Worm (Caenorhabditis elegans) whole organism, midembryonic: ENCODE data around the gene abf-4.

Experiments
- klf-2 ChIP-seq: fragments of 200-800 bp; sonication (Bioruptor generic); conservative IDR thresholded peaks from 2 replicates; pipeline ENCODE4 v1.3.6; 2022; ENCODE audit warnings: missing genetic modification reagents, missing genetic modification characterization, missing compliant biosample characterization
- med-1 ChIP-seq: sonication (generic microtip); optimal IDR thresholded peaks from 2 replicates; lab custom pipeline; 2017; ENCODE audit warnings: missing genetic modification characterization, mild to moderate bottlenecking, missing compliant biosample characterization, antibody characterized with exemption, missing genetic modification reagents; ENCODE audit not compliant: insufficient read depth
- ref-1 ChIP-seq: fragments of 200-800 bp; sonication (Bioruptor generic); conservative IDR thresholded peaks from 2 replicates; pipeline ENCODE4 v1.3.6; 2022; ENCODE audit warnings: missing genetic modification reagents, missing genetic modification characterization, missing compliant biosample characterization
- tab-1 ChIP-seq: fragments of 200-800 bp; sonication (Bioruptor generic); IDR thresholded peaks from 2 replicates; pipeline ENCODE4 v1.3.6; 2022; ENCODE audit warnings: missing genetic modification characterization, missing compliant biosample characterization

ce11 chrV:20517005-20517404 lies 41.2 kb downstream of the abf-4 start:
- TF ChIP-seq med-1 = no peak
- no peak for TF ChIP-seq ref-1 (GFP tag; lab: Robert Waterston, UW)
- TF ChIP-seq klf-2 (GFP tag; lab: Robert Waterston, UW) = no peak
- TF ChIP-seq tab-1 (GFP tag; lab: Robert Waterston, UW) = no peak
